Worm (Caenorhabditis elegans) whole organism, L3 larva: ENCODE data around the gene C10A4.2.

Experiments
- R02D3.7 ChIP-seq: fragments of 150-350 bp; optimal IDR thresholded peaks from 2 replicates; lab custom pipeline; 2014; ENCODE audit warnings: missing biosample characterization, missing genetic modification characterization
- aly-2 ChIP-seq: fragments of 150-350 bp; optimal IDR thresholded peaks from 2 replicates; lab custom pipeline; 2014; ENCODE audit warnings: missing biosample characterization, missing genetic modification characterization
- ceh-16 ChIP-seq: sonication (generic microtip); optimal IDR thresholded peaks from 2 replicates; lab custom pipeline; 2017; ENCODE audit warnings: missing biosample characterization, missing genetic modification characterization
- ceh-28 ChIP-seq: fragments of 150-350 bp; optimal IDR thresholded peaks from 2 replicates; lab custom pipeline; 2014; ENCODE audit warnings: missing biosample characterization, missing genetic modification reagents, missing genetic modification characterization
- egl-5 ChIP-seq: fragments of 150-350 bp; optimal IDR thresholded peaks from 2 replicates; lab custom pipeline; 2017; ENCODE audit warnings: missing biosample characterization, missing genetic modification reagents, missing genetic modification characterization, inconsistent platforms
- elt-1 ChIP-seq: fragments of 150-350 bp; optimal IDR thresholded peaks from 2 replicates; lab custom pipeline; 2014; ENCODE audit warnings: missing biosample characterization, missing genetic modification characterization
- elt-2 ChIP-seq: sonication (generic microtip); optimal IDR thresholded peaks from 2 replicates; lab custom pipeline; 2016; ENCODE audit warnings: missing genetic modification reagents, mild to moderate bottlenecking, missing genetic modification characterization, missing compliant biosample characterization
- elt-3 ChIP-seq, 3 experiments: fragments of 150-350 bp in 1 of 3; sonication (generic microtip) in 2 of 3; optimal IDR thresholded peaks; 2 replicates in 2 of 3; 4 replicates in 1 of 3; lab custom pipeline; 2014 to 2017; ENCODE audit warnings: missing biosample characterization in 3 of 3, missing genetic modification characterization in 3 of 3
- eor-1 ChIP-seq, 2 experiments: fragments of 150-350 bp; optimal IDR thresholded peaks; 2 replicates each; lab custom pipeline; 2014 to 2018; ENCODE audit warnings: missing biosample characterization in 2 of 2, missing genetic modification characterization in 2 of 2
- fos-1 ChIP-seq: fragments of 150-350 bp; optimal IDR thresholded peaks from 2 replicates; lab custom pipeline; 2014; ENCODE audit warnings: missing biosample characterization, missing genetic modification characterization
- hmg-11 ChIP-seq: sonication (generic microtip); optimal IDR thresholded peaks from 2 replicates; lab custom pipeline; 2016; ENCODE audit warnings: missing genetic modification characterization, missing compliant biosample characterization
- jun-1 ChIP-seq: fragments of 150-350 bp; optimal IDR thresholded peaks from 2 replicates; lab custom pipeline; 2014; ENCODE audit warnings: missing biosample characterization, missing genetic modification reagents, missing genetic modification characterization
- lin-15B ChIP-seq: fragments of 150-350 bp; optimal IDR thresholded peaks from 2 replicates; lab custom pipeline; 2014; ENCODE audit warnings: missing biosample characterization, missing genetic modification characterization
- lin-39 ChIP-seq: fragments of 150-350 bp; optimal IDR thresholded peaks from 2 replicates; lab custom pipeline; 2018; ENCODE audit warnings: missing biosample characterization, missing genetic modification reagents, missing genetic modification characterization
- lsy-12 ChIP-seq: sonication (generic microtip); optimal IDR thresholded peaks from 2 replicates; lab custom pipeline; 2016; ENCODE audit warnings: mild to moderate bottlenecking, missing genetic modification characterization, missing compliant biosample characterization
- mdl-1 ChIP-seq: fragments of 150-350 bp; optimal IDR thresholded peaks from 2 replicates; lab custom pipeline; 2014; ENCODE audit warnings: missing biosample characterization, missing genetic modification characterization
- mml-1 ChIP-seq: fragments of 150-350 bp; sonication (generic microtip); optimal IDR thresholded peaks from 3 replicates; lab custom pipeline; 2014; ENCODE audit warnings: missing biosample characterization, missing genetic modification characterization
- nfya-1 ChIP-seq: sonication (generic microtip); optimal IDR thresholded peaks from 2 replicates; lab custom pipeline; 2017; ENCODE audit warnings: missing genetic modification characterization, mild to moderate bottlenecking, missing compliant biosample characterization, antibody characterized with exemption, moderate library complexity; ENCODE audit not compliant: insufficient read depth
- nhr-11 ChIP-seq: fragments of 150-350 bp; optimal IDR thresholded peaks from 2 replicates; lab custom pipeline; 2014; ENCODE audit warnings: missing biosample characterization, missing genetic modification characterization
- nhr-237 ChIP-seq: fragments of 150-350 bp; optimal IDR thresholded peaks from 2 replicates; lab custom pipeline; 2014; ENCODE audit warnings: missing biosample characterization, missing genetic modification characterization
- nhr-25 ChIP-seq: sonication (generic microtip); optimal IDR thresholded peaks from 2 replicates; lab custom pipeline; 2017; ENCODE audit warnings: missing biosample characterization, missing genetic modification characterization
- nhr-28 ChIP-seq: fragments of 150-350 bp; optimal IDR thresholded peaks from 2 replicates; lab custom pipeline; 2014; ENCODE audit warnings: missing biosample characterization, missing genetic modification characterization
- nhr-43 ChIP-seq: sonication (generic microtip); optimal IDR thresholded peaks from 2 replicates; lab custom pipeline; 2016; ENCODE audit warnings: mild to moderate bottlenecking, missing genetic modification characterization, missing compliant biosample characterization; ENCODE audit not compliant: poor library complexity, severe bottlenecking
- nhr-67 ChIP-seq: fragments of 150-350 bp; optimal IDR thresholded peaks from 2 replicates; lab custom pipeline; 2014; ENCODE audit warnings: missing biosample characterization, missing genetic modification characterization
- nhr-76 ChIP-seq: fragments of 150-350 bp; sonication (generic microtip); optimal IDR thresholded peaks from 5 replicates; lab custom pipeline; 2014; ENCODE audit warnings: missing biosample characterization, missing genetic modification characterization
- nhr-77 ChIP-seq: fragments of 150-350 bp; optimal IDR thresholded peaks from 2 replicates; lab custom pipeline; 2014; ENCODE audit warnings: missing biosample characterization, missing genetic modification characterization
- skn-1 ChIP-seq: fragments of 150-350 bp; optimal IDR thresholded peaks from 2 replicates; lab custom pipeline; 2014; ENCODE audit warnings: missing biosample characterization, missing genetic modification characterization
- snpc-4 ChIP-seq: fragments of 150-350 bp; optimal IDR thresholded peaks from 2 replicates; lab custom pipeline; 2014; ENCODE audit warnings: missing biosample characterization, missing genetic modification characterization
- tbx-2 ChIP-seq: sonication (generic microtip); optimal IDR thresholded peaks from 2 replicates; lab custom pipeline; 2016; ENCODE audit warnings: mild to moderate bottlenecking, missing genetic modification characterization, missing compliant biosample characterization
- unc-39 ChIP-seq: sonication (generic microtip); optimal IDR thresholded peaks from 4 replicates; lab custom pipeline; 2017; ENCODE audit warnings: missing biosample characterization, missing genetic modification characterization
- unc-62 ChIP-seq: fragments of 150-350 bp; sonication (generic microtip); optimal IDR thresholded peaks from 4 replicates; lab custom pipeline; 2014; ENCODE audit warnings: missing biosample characterization, missing genetic modification reagents, missing genetic modification characterization
- zag-1 ChIP-seq: fragments of 150-350 bp; optimal IDR thresholded peaks from 2 replicates; lab custom pipeline; 2014; ENCODE audit warnings: missing biosample characterization, missing genetic modification characterization

Gene C10A4.2

ce11 chrX:7398584-7398983, 11.5 kb upstream of the C10A4.2 start, which contains the start of gene C10A4.10:
C10A4.10 (plus strand) TSS chrX:7398884.
- TF ChIP-seq elt-3 (tag; optimal IDR thresholded peaks at IDR 0.05; lab: Kevin White, UChicago) (no peak), elt-1 (no peak), nhr-43 (tag; lab: Kevin White, UChicago) (no peak), zag-1 (tag; lab: Kevin White, UChicago) (no peak)

ce11 chrX:7400788-7401187, 9.2 kb upstream of the C10A4.2 start, which contains the start of gene C10A4.4:
C10A4.4 (plus strand) TSS chrX:7401088.
- no peak for TF ChIP-seq hmg-11 (tag; lab: Kevin White, UChicago)
- TF ChIP-seq nhr-28: no peak
- TF ChIP-seq skn-1: no peak
- no peak for TF ChIP-seq nhr-237 (tag; lab: Kevin White, UChicago)
- TF ChIP-seq lin-15B (tag; lab: Kevin White, UChicago): no peak
- TF ChIP-seq nhr-77: no peak
- TF ChIP-seq jun-1 (tag; lab: Kevin White, UChicago): no peak
- TF ChIP-seq lsy-12 (tag; lab: Kevin White, UChicago): no peak
- no peak for TF ChIP-seq nhr-25 (tag; lab: Kevin White, UChicago)
- TF ChIP-seq R02D3.7: no peak

ce11 chrX:7404551-7404950, 5.5 kb upstream of the C10A4.2 start:
- TF ChIP-seq nhr-76 (tag; lab: Kevin White, UChicago) (no peak), jun-1 (tag; lab: Kevin White, UChicago) (no peak), tbx-2 (tag; lab: Kevin White, UChicago) (no peak), eor-1 (tag; optimal IDR thresholded peaks at IDR 0.05; lab: Kevin White, UChicago) (no peak), unc-39 (tag; lab: Kevin White, UChicago) (no peak), elt-1 (no peak)
- TF ChIP-seq, all 47 proteins: peak for 0

ce11 chrX:7405393-7405792, 4.6 kb upstream of the C10A4.2 start, which contains the start of gene C10A4.3:
C10A4.3 (plus strand) TSS chrX:7405693.
- TF ChIP-seq fos-1 (tag; lab: Kevin White, UChicago) (no peak), nhr-76 (tag; lab: Kevin White, UChicago) (no peak), jun-1 (tag; lab: Kevin White, UChicago) (no peak), nhr-25 (tag; lab: Kevin White, UChicago) (no peak), R02D3.7 (no peak), unc-39 (tag; lab: Kevin White, UChicago) (no peak), elt-1 (no peak), skn-1 (no peak)

ce11 chrX:7407749-7408148, 2.3 kb upstream of the C10A4.2 start:
- no peak for TF ChIP-seq nfya-1 (tag; lab: Kevin White, UChicago)
- no peak for TF ChIP-seq nhr-67
- no peak for TF ChIP-seq mdl-1 (tag; lab: Kevin White, UChicago)
- TF ChIP-seq unc-62 (GFP tag; lab: Kevin White, UChicago): no peak
- no peak for TF ChIP-seq ceh-28 (tag; lab: Kevin White, UChicago)
- TF ChIP-seq mml-1 (tag; lab: Kevin White, UChicago): no peak
- TF ChIP-seq ceh-16: no peak
- no peak for TF ChIP-seq fos-1 (tag; lab: Kevin White, UChicago)
- TF ChIP-seq nhr-11 (tag; lab: Kevin White, UChicago): no peak
- TF ChIP-seq tbx-2 (tag; lab: Kevin White, UChicago): no peak
- no peak for TF ChIP-seq elt-1

ce11 chrX:7409030-7409429, 1.0 kb upstream of the C10A4.2 start:
- no peak for TF ChIP-seq nhr-67
- TF ChIP-seq unc-39 (tag; lab: Kevin White, UChicago): no peak
- no peak for TF ChIP-seq nfya-1 (tag; lab: Kevin White, UChicago)
- no peak for TF ChIP-seq aly-2 (tag; lab: Kevin White, UChicago)
- no peak for TF ChIP-seq snpc-4 (tag; lab: Kevin White, UChicago)
- TF ChIP-seq egl-5 (tag; lab: Kevin White, UChicago): no peak
- no peak for TF ChIP-seq skn-1
- no peak for TF ChIP-seq elt-2 (tag; lab: Kevin White, UChicago)
- TF ChIP-seq lin-39 (tag; lab: Kevin White, UChicago): no peak
